Fruit fly (Drosophila melanogaster): Measurements from ENCODE around the gene sfl.

DNA sequence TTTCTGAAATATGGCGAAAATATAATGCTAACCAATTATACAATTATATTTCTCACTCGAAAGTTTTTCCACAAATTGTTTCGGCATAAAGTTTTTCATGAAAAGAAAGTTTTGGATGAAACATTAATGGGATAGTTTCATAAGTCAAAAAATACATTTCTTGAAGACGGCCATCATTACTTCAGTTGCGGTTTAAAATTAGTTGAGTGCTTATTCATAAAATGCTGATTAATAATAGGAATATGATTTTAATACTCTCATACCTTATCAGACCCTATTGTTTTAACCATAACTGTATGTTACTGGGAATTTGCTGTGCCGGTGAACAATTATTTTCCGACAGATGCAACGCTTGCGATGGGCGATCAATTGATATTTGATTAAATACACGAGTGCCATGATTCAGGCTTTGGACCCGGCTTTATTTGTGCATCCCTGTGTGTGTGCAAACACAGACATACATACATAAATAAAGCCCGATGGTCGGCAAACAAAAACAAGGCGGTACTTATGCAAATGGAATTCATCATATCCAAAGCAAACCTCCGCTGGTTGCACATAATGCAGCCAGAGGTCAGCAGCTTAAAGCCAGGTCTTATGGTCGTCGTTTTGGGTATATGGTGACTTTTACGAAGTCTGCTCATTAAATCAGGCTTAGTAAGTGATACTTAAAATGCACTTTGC, 58.7 kb downstream of the sfl start:
- TF ChIP-seq Ets96B (tag; optimal IDR thresholded peaks at IDR 0.05) = no peak
- TF ChIP-seq Eip93F (GFP tag; optimal IDR thresholded peaks at IDR 0.05) = no peak
- TF ChIP-seq Gug (GFP tag; IDR thresholded peaks at IDR 0.05) = no peak
- TF ChIP-seq Sox15 (GFP tag; optimal IDR thresholded peaks at IDR 0.05) = no peak

Data from whole organism, prepupa.